Worm (Caenorhabditis elegans) whole organism, mixed stage, embryonic: ENCODE data around the gene B0244.16.

Experiments used
- elt-1 ChIP-seq: sonication (generic microtip); optimal IDR thresholded peaks from 2 replicates; lab custom pipeline; 2017; ENCODE audit warnings: missing genetic modification characterization, mild to moderate bottlenecking, missing compliant biosample characterization, antibody characterized with exemption, moderate library complexity, borderline replicate concordance; ENCODE audit not compliant: insufficient read depth
- elt-3 ChIP-seq: fragments of 150-350 bp; optimal IDR thresholded peaks from 2 replicates; lab custom pipeline; 2014; ENCODE audit warnings: missing biosample characterization, missing genetic modification characterization
- mls-2 ChIP-seq: sonication (generic microtip); optimal IDR thresholded peaks from 2 replicates; lab custom pipeline; 2016; ENCODE audit warnings: mild to moderate bottlenecking, missing genetic modification characterization, moderate library complexity, missing compliant biosample characterization
- nhr-2 ChIP-seq: fragments of 150-350 bp; optimal IDR thresholded peaks from 2 replicates; lab custom pipeline; 2014; ENCODE audit warnings: missing biosample characterization, missing genetic modification characterization
- nhr-237 ChIP-seq: fragments of 150-350 bp; optimal IDR thresholded peaks from 2 replicates; lab custom pipeline; 2014; ENCODE audit warnings: missing biosample characterization, missing genetic modification characterization
- zip-8 ChIP-seq: fragments of 150-350 bp; optimal IDR thresholded peaks from 2 replicates; lab custom pipeline; 2014; ENCODE audit warnings: missing biosample characterization, missing genetic modification characterization

- TF ChIP-seq elt-1, result no peak
- TF ChIP-seq nhr-2 (tag; lab: Kevin White, UChicago), result no peak
- no peak for TF ChIP-seq zip-8
- no peak for TF ChIP-seq nhr-237 (tag; lab: Kevin White, UChicago)
- TF ChIP-seq mls-2 (tag; lab: Kevin White, UChicago), result no peak
- no peak for TF ChIP-seq elt-3 (tag; lab: Kevin White, UChicago)
Measured at ce11 chrIII:5744579-5744978, 3.8 kb downstream of the B0244.16 start, which contains the start of gene B0244.5.
